Worm (Caenorhabditis elegans) whole organism, L1 larva: ENCODE measurements around the gene cytb-5.1.

Source experiments
- C34B4.2 ChIP-seq: sonication (generic microtip); optimal IDR thresholded peaks from 2 replicates; lab custom pipeline; 2017; ENCODE audit warnings: mild to moderate bottlenecking, missing genetic modification characterization, missing compliant biosample characterization
- Y116A8C.19 ChIP-seq: sonication (generic microtip); optimal IDR thresholded peaks from 2 replicates; lab custom pipeline; 2016; ENCODE audit warnings: missing compliant biosample characterization, missing genetic modification characterization, borderline replicate concordance
- alr-1 ChIP-seq: fragments of 200-800 bp; sonication (Bioruptor generic); optimal IDR thresholded peaks from 2 replicates; lab custom pipeline; 2018; ENCODE audit warnings: borderline replicate concordance, mild to moderate bottlenecking, missing genetic modification characterization, missing compliant biosample characterization
- aly-2 ChIP-seq: fragments of 150-350 bp; optimal IDR thresholded peaks from 2 replicates; lab custom pipeline; 2014; ENCODE audit warnings: missing biosample characterization, missing genetic modification characterization
- ama-1 ChIP-seq: fragments of 150-350 bp; optimal IDR thresholded peaks from 2 replicates; lab custom pipeline; 2014
- ceh-63 ChIP-seq: fragments of 200-800 bp; sonication (Bioruptor generic); optimal IDR thresholded peaks from 2 replicates; lab custom pipeline; 2018; ENCODE audit warnings: mild to moderate bottlenecking, missing genetic modification characterization, missing compliant biosample characterization
- ceh-88 ChIP-seq: fragments of 200-800 bp; sonication (Bioruptor generic); IDR thresholded peaks from 2 replicates; pipeline ENCODE4 v1.3.6; 2022; ENCODE audit warnings: missing genetic modification characterization, missing compliant biosample characterization
- ceh-90 ChIP-seq: sonication (generic microtip); optimal IDR thresholded peaks from 2 replicates; lab custom pipeline; 2016; ENCODE audit warnings: missing genetic modification characterization, missing compliant biosample characterization
- dsc-1 ChIP-seq: sonication (generic microtip); optimal IDR thresholded peaks from 2 replicates; lab custom pipeline; 2016; ENCODE audit warnings: mild to moderate bottlenecking, missing genetic modification characterization, missing compliant biosample characterization
- efl-1 ChIP-seq, 4 experiments: fragments of 150-350 bp; optimal IDR thresholded peaks in 3 of 4; peaks in 1 of 4; 1 replicate in 1 of 4; 2 replicates in 3 of 4; lab custom pipeline; 2014; ENCODE audit warnings: missing biosample characterization in 2 of 4, missing genetic modification characterization in 2 of 4, missing genetic modification reagents in 2 of 4
- efl-3 ChIP-seq: fragments of 200-800 bp; sonication (Bioruptor generic); optimal IDR thresholded peaks from 2 replicates; lab custom pipeline; 2018; ENCODE audit warnings: mild to moderate bottlenecking, missing genetic modification characterization, missing compliant biosample characterization
- egl-13 ChIP-seq: sonication (generic microtip); optimal IDR thresholded peaks from 2 replicates; lab custom pipeline; 2016; ENCODE audit warnings: missing genotype, missing genetic modification reagents, missing genetic modification characterization, missing compliant biosample characterization
- egl-27 ChIP-seq, 2 experiments: fragments of 150-350 bp in 1 of 2; sonication (generic microtip); optimal IDR thresholded peaks; 3 replicates each; lab custom pipeline; 2017 to 2018; ENCODE audit warnings: missing biosample characterization in 2 of 2, missing genetic modification characterization in 2 of 2, missing genetic modification reagents in 2 of 2
- elt-2 ChIP-seq: sonication (generic microtip); optimal IDR thresholded peaks from 2 replicates; lab custom pipeline; 2016; ENCODE audit warnings: missing genetic modification characterization, mild to moderate bottlenecking, inconsistent platforms, missing compliant biosample characterization, missing genetic modification reagents
- elt-3 ChIP-seq, 6 experiments: fragments of 150-350 bp in 1 of 6; sonication (generic microtip); optimal IDR thresholded peaks; 2 replicates each; lab custom pipeline; 2017 to 2018; ENCODE audit warnings: missing biosample characterization in 6 of 6, missing genetic modification characterization in 6 of 6, inconsistent platforms in 1 of 6
- ets-5 ChIP-seq: fragments of 200-800 bp; sonication (Bioruptor generic); IDR thresholded peaks from 2 replicates; pipeline ENCODE4 v1.3.6; 2022; ENCODE audit warnings: missing genetic modification characterization, missing compliant biosample characterization
- fkh-10 ChIP-seq: sonication (generic microtip); optimal IDR thresholded peaks from 2 replicates; lab custom pipeline; 2017; ENCODE audit warnings: missing biosample characterization, missing genetic modification reagents, missing genetic modification characterization
- fkh-4 ChIP-seq: sonication (generic microtip); optimal IDR thresholded peaks from 2 replicates; lab custom pipeline; 2016; ENCODE audit warnings: missing compliant biosample characterization, missing genetic modification characterization, borderline replicate concordance
- fos-1 ChIP-seq: fragments of 150-350 bp; optimal IDR thresholded peaks from 2 replicates; lab custom pipeline; 2014; ENCODE audit warnings: missing biosample characterization, missing genetic modification characterization
- grh-1 ChIP-seq: fragments of 200-800 bp; sonication (Bioruptor generic); IDR thresholded peaks from 2 replicates; pipeline ENCODE4 v1.3.6; 2022; ENCODE audit warnings: missing genetic modification reagents, missing genetic modification characterization, missing compliant biosample characterization
- hlh-17 ChIP-seq: fragments of 200-800 bp; sonication (Bioruptor generic); optimal IDR thresholded peaks from 2 replicates; lab custom pipeline; 2018; ENCODE audit warnings: missing genetic modification characterization, mild to moderate bottlenecking, missing compliant biosample characterization, moderate library complexity, borderline replicate concordance
- isw-1 ChIP-seq: fragments of 200-800 bp; sonication (Bioruptor generic); IDR thresholded peaks from 2 replicates; pipeline ENCODE4 v1.3.6; 2022; ENCODE audit warnings: missing genetic modification characterization, missing compliant biosample characterization
- jun-1 ChIP-seq: fragments of 150-350 bp; optimal IDR thresholded peaks from 2 replicates; lab custom pipeline; 2014; ENCODE audit warnings: missing biosample characterization, missing genetic modification reagents, missing genetic modification characterization
- lin-14 ChIP-seq: fragments of 200-800 bp; sonication (Bioruptor generic); optimal IDR thresholded peaks from 2 replicates; lab custom pipeline; 2018; ENCODE audit warnings: mild to moderate bottlenecking, missing genetic modification characterization, moderate library complexity, missing compliant biosample characterization
- lin-15B ChIP-seq: fragments of 150-350 bp; sonication (generic microtip); optimal IDR thresholded peaks from 3 replicates; lab custom pipeline; 2014; ENCODE audit warnings: missing biosample characterization, missing genetic modification characterization
- lin-35 ChIP-seq, 2 experiments: fragments of 150-350 bp; optimal IDR thresholded peaks; 2 replicates each; lab custom pipeline; 2014; ENCODE audit warnings: missing biosample characterization in 2 of 2, missing genetic modification characterization in 2 of 2, missing genetic modification reagents in 2 of 2
- lin-39 ChIP-seq: fragments of 150-350 bp; optimal IDR thresholded peaks from 2 replicates; lab custom pipeline; 2014; ENCODE audit warnings: missing biosample characterization, missing genetic modification reagents, missing genetic modification characterization
- lir-3 ChIP-seq: sonication (generic microtip); optimal IDR thresholded peaks from 2 replicates; lab custom pipeline; 2016; ENCODE audit warnings: mild to moderate bottlenecking, missing genetic modification characterization, moderate library complexity, missing compliant biosample characterization; ENCODE audit not compliant: poor library complexity
- lsy-2 ChIP-seq, 2 experiments: fragments of 150-350 bp; optimal IDR thresholded peaks; 2 replicates each; lab custom pipeline; 2014; ENCODE audit warnings: missing biosample characterization in 2 of 2, missing genetic modification characterization in 2 of 2
- nhr-12 ChIP-seq: sonication (generic microtip); optimal IDR thresholded peaks from 2 replicates; lab custom pipeline; 2017; ENCODE audit warnings: missing biosample characterization, missing genetic modification characterization
- nhr-19 ChIP-seq: fragments of 200-800 bp; sonication (Bioruptor generic); conservative IDR thresholded peaks from 2 replicates; pipeline ENCODE4 v1.3.6; 2022; ENCODE audit warnings: missing genetic modification characterization, missing compliant biosample characterization
- nhr-28 ChIP-seq: fragments of 150-350 bp; optimal IDR thresholded peaks from 2 replicates; lab custom pipeline; 2014; ENCODE audit warnings: missing biosample characterization, missing genetic modification characterization
- nhr-47 ChIP-seq: sonication (generic microtip); optimal IDR thresholded peaks from 2 replicates; lab custom pipeline; 2016; ENCODE audit warnings: mild to moderate bottlenecking, missing genetic modification characterization, moderate library complexity, missing compliant biosample characterization
- nhr-71 ChIP-seq: sonication (generic microtip); optimal IDR thresholded peaks from 2 replicates; lab custom pipeline; 2016; ENCODE audit warnings: mild to moderate bottlenecking, missing genetic modification characterization, moderate library complexity, missing compliant biosample characterization
- nhr-76 ChIP-seq: sonication (generic microtip); optimal IDR thresholded peaks from 2 replicates; lab custom pipeline; 2017; ENCODE audit warnings: missing biosample characterization, missing genetic modification characterization
- nhr-85 ChIP-seq: sonication (generic microtip); peaks from one replicate; lab custom pipeline; 2016; ENCODE audit warnings: missing genetic modification characterization, inconsistent platforms, missing compliant biosample characterization
- pag-3 ChIP-seq: sonication (generic microtip); optimal IDR thresholded peaks from 2 replicates; lab custom pipeline; 2017; ENCODE audit warnings: missing genetic modification characterization, mild to moderate bottlenecking, missing compliant biosample characterization, antibody characterized with exemption, borderline replicate concordance; ENCODE audit not compliant: insufficient read depth
- pax-3 ChIP-seq: fragments of 200-800 bp; sonication (Bioruptor generic); optimal IDR thresholded peaks from 2 replicates; lab custom pipeline; 2018; ENCODE audit warnings: mild to moderate bottlenecking, missing genetic modification characterization, moderate library complexity, missing compliant biosample characterization
- pqm-1 ChIP-seq: sonication (generic microtip); optimal IDR thresholded peaks from 3 replicates; lab custom pipeline; 2017; ENCODE audit warnings: missing biosample characterization, missing genetic modification characterization
- snpc-4 ChIP-seq: fragments of 150-350 bp; optimal IDR thresholded peaks from 2 replicates; lab custom pipeline; 2014; ENCODE audit warnings: missing biosample characterization, missing genetic modification characterization
- snu-23 ChIP-seq: sonication (generic microtip); optimal IDR thresholded peaks from 2 replicates; lab custom pipeline; 2016; ENCODE audit warnings: missing genetic modification characterization, missing compliant biosample characterization
- sox-4 ChIP-seq: sonication (generic microtip); optimal IDR thresholded peaks from 2 replicates; lab custom pipeline; 2016; ENCODE audit warnings: missing genetic modification characterization, missing compliant biosample characterization
- sptf-1 ChIP-seq: fragments of 150-350 bp; optimal IDR thresholded peaks from 2 replicates; lab custom pipeline; 2014; ENCODE audit warnings: missing biosample characterization, missing genetic modification characterization
- tbx-2 ChIP-seq: sonication (generic microtip); optimal IDR thresholded peaks from 2 replicates; lab custom pipeline; 2016; ENCODE audit warnings: missing genetic modification characterization, missing compliant biosample characterization
- unc-130 ChIP-seq: fragments of 150-350 bp; optimal IDR thresholded peaks from 2 replicates; lab custom pipeline; 2017; ENCODE audit warnings: missing biosample characterization, missing genetic modification characterization, inconsistent platforms
- unc-62 ChIP-seq: fragments of 150-350 bp; optimal IDR thresholded peaks from 2 replicates; lab custom pipeline; 2014; ENCODE audit warnings: missing biosample characterization, missing genetic modification reagents, missing genetic modification characterization
- unc-86 ChIP-seq: sonication (generic microtip); optimal IDR thresholded peaks from 2 replicates; lab custom pipeline; 2016; ENCODE audit warnings: missing genetic modification characterization, missing compliant biosample characterization
- vab-15 ChIP-seq: sonication (generic microtip); optimal IDR thresholded peaks from 2 replicates; lab custom pipeline; 2017; ENCODE audit warnings: missing genotype, mild to moderate bottlenecking, missing genetic modification characterization, missing compliant biosample characterization

The cytb-5.1 gene

DNA sequence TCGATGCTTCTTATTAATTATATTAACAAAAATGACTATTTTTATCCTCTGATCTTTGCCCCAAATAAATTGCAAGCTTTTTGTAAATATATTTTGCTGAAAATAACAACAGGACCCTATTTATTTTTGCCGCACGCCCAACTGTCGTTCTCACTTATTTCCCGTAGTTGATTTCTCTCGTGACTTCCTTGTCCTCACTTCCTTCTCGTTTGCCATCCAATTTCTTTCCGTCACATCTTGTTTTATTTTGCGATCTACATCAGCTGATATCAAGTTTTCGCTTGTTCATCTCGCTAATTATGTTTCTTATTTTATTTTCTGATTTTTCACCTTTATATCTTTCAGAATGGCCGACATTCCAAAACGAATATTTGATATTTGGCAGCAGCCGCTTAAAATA lies 26.4 kb upstream of the cytb-5.1 start, which contains the start of gene F48F7.5 (continued):
- TF ChIP-seq efl-1 (optimal IDR thresholded peaks at IDR 0.05; lab: Kevin White, UChicago), result no peak
- TF ChIP-seq efl-1 (GFP tag; optimal IDR thresholded peaks at IDR 0.05 in 1 of 2; lab: Kevin White, UChicago), result no peak
- TF ChIP-seq lin-15B, result no peak
- peak; percentile 90 for TF ChIP-seq nhr-85 (tag; lab: Kevin White, UChicago)
- peak; percentile 64 for TF ChIP-seq tbx-2 (tag; lab: Kevin White, UChicago)
- TF ChIP-seq fkh-4 (tag; lab: Kevin White, UChicago), result no peak
- no peak for TF ChIP-seq nhr-76 (tag; lab: Kevin White, UChicago)
- TF ChIP-seq ama-1, result no peak
- no peak for TF ChIP-seq egl-13 (tag; lab: Kevin White, UChicago)
- no peak for TF ChIP-seq lin-39 (tag; lab: Kevin White, UChicago)
- peak; percentile 96 for TF ChIP-seq pag-3 (tag; lab: Kevin White, UChicago)
- peak; percentile 82 for TF ChIP-seq nhr-71 (tag; lab: Kevin White, UChicago)
- TF ChIP-seq hlh-17 (GFP tag; lab: Kevin White, UChicago), result no peak
- TF ChIP-seq lir-3 (tag; lab: Kevin White, UChicago), result no peak
- TF ChIP-seq nhr-47 (tag; lab: Kevin White, UChicago), result peak; percentile 28
- peak; percentile 27 for TF ChIP-seq dsc-1 (tag; lab: Kevin White, UChicago)
- TF ChIP-seq ceh-63 (GFP tag; lab: Kevin White, UChicago), result no peak
- no peak for TF ChIP-seq efl-3 (GFP tag; lab: Kevin White, UChicago)
- TF ChIP-seq snu-23 (GFP tag; lab: Kevin White, UChicago), result peak; percentile 72
- peak; percentile 19 to 29 for TF ChIP-seq lsy-2 (tag; optimal IDR thresholded peaks at IDR 0.05; lab: Kevin White, UChicago)
- peak; percentile 38 for TF ChIP-seq vab-15 (tag; lab: Kevin White, UChicago)
- TF ChIP-seq egl-27 (tag; optimal IDR thresholded peaks at IDR 0.05; lab: Kevin White, UChicago), result no peak
- no peak for TF ChIP-seq isw-1
- TF ChIP-seq ceh-90 (tag; lab: Kevin White, UChicago), result no peak
- TF ChIP-seq nhr-28 (tag; lab: Kevin White, UChicago), result no peak
- TF ChIP-seq sox-4, result no peak
- TF ChIP-seq nhr-12, result no peak
- no peak for TF ChIP-seq alr-1 (tag; lab: Kevin White, UChicago)
- TF ChIP-seq unc-62 (GFP tag; lab: Kevin White, UChicago), result no peak
- TF ChIP-seq grh-1 (GFP tag; lab: Robert Waterston, UW), result no peak
- TF ChIP-seq lin-35 (GFP tag; optimal IDR thresholded peaks at IDR 0.05; lab: Kevin White, UChicago), result peak; percentile 9 to 45
- peak; percentile 50 for TF ChIP-seq nhr-19
- no peak for TF ChIP-seq fos-1 (tag; lab: Kevin White, UChicago)
- no peak for TF ChIP-seq ceh-88 (GFP tag; lab: Robert Waterston, UW)
- no peak for TF ChIP-seq fkh-10
- TF ChIP-seq snpc-4 (tag; lab: Kevin White, UChicago), result no peak
- TF ChIP-seq unc-86, result no peak
- no peak for TF ChIP-seq pqm-1 (tag; lab: Kevin White, UChicago)
- TF ChIP-seq elt-3 (tag; optimal IDR thresholded peaks at IDR 0.05; lab: Kevin White, UChicago), result peak in 2 of 6 experiments; percentile 60 to 75
- TF ChIP-seq C34B4.2 (tag; lab: Kevin White, UChicago), result no peak
- TF ChIP-seq ets-5 (GFP tag; lab: Robert Waterston, UW), result no peak
- peak; percentile 92 for TF ChIP-seq lin-14 (GFP tag; lab: Kevin White, UChicago)
- no peak for TF ChIP-seq Y116A8C.19 (tag; lab: Kevin White, UChicago)
- TF ChIP-seq aly-2, result no peak
- no peak for TF ChIP-seq pax-3 (tag; lab: Kevin White, UChicago)
- TF ChIP-seq unc-130 (tag; lab: Kevin White, UChicago), result peak; percentile 70
- TF ChIP-seq jun-1 (tag; lab: Kevin White, UChicago), result no peak
- no peak for TF ChIP-seq elt-2 (tag; lab: Kevin White, UChicago)
- no peak for TF ChIP-seq sptf-1 (tag; lab: Kevin White, UChicago)
